Worm (Caenorhabditis elegans) whole organism, mixed stage, embryonic: ENCODE data around the gene pbs-3.

Experiments used
- ceh-43 ChIP-seq: fragments of 200-800 bp; sonication (Bioruptor generic); optimal IDR thresholded peaks from 2 replicates; lab custom pipeline; 2018; ENCODE audit warnings: mild to moderate bottlenecking, missing genetic modification characterization, moderate library complexity, missing compliant biosample characterization
- cnd-1 ChIP-seq: fragments of 200-800 bp; sonication (Bioruptor generic); optimal IDR thresholded peaks from 2 replicates; lab custom pipeline; 2018; ENCODE audit warnings: mild to moderate bottlenecking, missing genetic modification characterization, missing compliant biosample characterization
- elt-1 ChIP-seq: sonication (generic microtip); optimal IDR thresholded peaks from 2 replicates; lab custom pipeline; 2017; ENCODE audit warnings: missing genetic modification characterization, mild to moderate bottlenecking, missing compliant biosample characterization, antibody characterized with exemption, moderate library complexity, borderline replicate concordance; ENCODE audit not compliant: insufficient read depth
- lin-13 ChIP-seq: fragments of 150-350 bp; optimal IDR thresholded peaks from 2 replicates; lab custom pipeline; 2014; ENCODE audit warnings: missing biosample characterization, missing genetic modification characterization
- mab-5 ChIP-seq: fragments of 150-350 bp; optimal IDR thresholded peaks from 2 replicates; lab custom pipeline; 2014; ENCODE audit warnings: missing biosample characterization, missing genetic modification characterization
- nhr-12 ChIP-seq: fragments of 150-350 bp; optimal IDR thresholded peaks from 2 replicates; lab custom pipeline; 2014; ENCODE audit warnings: missing biosample characterization, missing genetic modification characterization
- nhr-28 ChIP-seq: fragments of 150-350 bp; optimal IDR thresholded peaks from 2 replicates; lab custom pipeline; 2014; ENCODE audit warnings: missing biosample characterization, missing genetic modification characterization
- nhr-76 ChIP-seq: sonication (generic microtip); optimal IDR thresholded peaks from 2 replicates; lab custom pipeline; 2017; ENCODE audit warnings: missing biosample characterization, missing genetic modification characterization
- pha-4 ChIP-seq: fragments of 150-350 bp; optimal IDR thresholded peaks from 2 replicates; lab custom pipeline; 2018; ENCODE audit warnings: missing biosample characterization, missing genetic modification reagents, missing genetic modification characterization
- unc-39 ChIP-seq: fragments of 150-350 bp; optimal IDR thresholded peaks from 2 replicates; lab custom pipeline; 2014; ENCODE audit warnings: missing biosample characterization, missing genetic modification characterization
- unc-62 ChIP-seq: fragments of 150-350 bp; optimal IDR thresholded peaks from 2 replicates; lab custom pipeline; 2014; ENCODE audit warnings: missing biosample characterization, missing genetic modification reagents, missing genetic modification characterization
- ztf-11 ChIP-seq: fragments of 150-350 bp; optimal IDR thresholded peaks from 2 replicates; lab custom pipeline; 2014; ENCODE audit warnings: missing biosample characterization, missing genetic modification characterization

ce11 chrII:4946775-4947174, 8.5 kb downstream of the pbs-3 start:
- TF ChIP-seq unc-39 (tag; lab: Kevin White, UChicago) (no peak), nhr-12 (tag; lab: Kevin White, UChicago) (no peak), mab-5 (no peak), lin-13 (no peak), nhr-28 (no peak), pha-4 (tag; lab: Kevin White, UChicago) (no peak), elt-1 (no peak), cnd-1 (tag; lab: Kevin White, UChicago) (no peak), nhr-76 (tag; lab: Kevin White, UChicago) (no peak), ztf-11 (tag; lab: Kevin White, UChicago) (no peak), ceh-43 (GFP tag; lab: Kevin White, UChicago) (no peak), unc-62 (GFP tag; lab: Kevin White, UChicago) (no peak)
